Worm (Caenorhabditis elegans) whole organism, L2 larva: ENCODE measurements around the gene ssu-2.

ENCODE experiments used
- C34F6.9 ChIP-seq: fragments of 150-350 bp; optimal IDR thresholded peaks from 2 replicates; lab custom pipeline; 2014; ENCODE audit warnings: missing biosample characterization, missing genetic modification characterization
- Y55F3AM.14 ChIP-seq: fragments of 200-800 bp; sonication (Bioruptor generic); optimal IDR thresholded peaks from 2 replicates; lab custom pipeline; 2018; ENCODE audit warnings: mild to moderate bottlenecking, missing genetic modification characterization, missing compliant biosample characterization
- aly-2 ChIP-seq: fragments of 150-350 bp; optimal IDR thresholded peaks from 2 replicates; lab custom pipeline; 2014; ENCODE audit warnings: missing biosample characterization, missing genetic modification characterization
- crh-2 ChIP-seq: sonication (generic microtip); optimal IDR thresholded peaks from 2 replicates; lab custom pipeline; 2017; ENCODE audit warnings: missing biosample characterization, missing genetic modification characterization
- dmd-4 ChIP-seq: sonication (generic microtip); optimal IDR thresholded peaks from 2 replicates; lab custom pipeline; 2017; ENCODE audit warnings: missing biosample characterization, missing genetic modification characterization
- egl-27 ChIP-seq: sonication (generic microtip); optimal IDR thresholded peaks from 3 replicates; lab custom pipeline; 2017; ENCODE audit warnings: missing biosample characterization, missing genetic modification reagents, missing genetic modification characterization
- elt-3 ChIP-seq: sonication (generic microtip); optimal IDR thresholded peaks from 2 replicates; lab custom pipeline; 2017; ENCODE audit warnings: missing biosample characterization, missing genetic modification characterization
- fos-1 ChIP-seq: fragments of 150-350 bp; optimal IDR thresholded peaks from 2 replicates; lab custom pipeline; 2014; ENCODE audit warnings: missing biosample characterization, missing genetic modification characterization
- gmeb-1 ChIP-seq: fragments of 150-350 bp; optimal IDR thresholded peaks from 2 replicates; lab custom pipeline; 2014; ENCODE audit warnings: missing biosample characterization, missing genetic modification characterization
- lin-13 ChIP-seq: fragments of 150-350 bp; optimal IDR thresholded peaks from 2 replicates; lab custom pipeline; 2014; ENCODE audit warnings: missing biosample characterization, missing genetic modification reagents, missing genetic modification characterization
- mdl-1 ChIP-seq, 2 experiments: fragments of 150-350 bp in 1 of 2; sonication (generic microtip) in 1 of 2; optimal IDR thresholded peaks; 2 replicates each; lab custom pipeline; 2017; ENCODE audit warnings: missing biosample characterization in 2 of 2, missing genetic modification characterization in 2 of 2
- nhr-21 ChIP-seq: fragments of 150-350 bp; optimal IDR thresholded peaks from 2 replicates; lab custom pipeline; 2014; ENCODE audit warnings: missing biosample characterization, missing genetic modification characterization
- nhr-6 ChIP-seq: fragments of 150-350 bp; optimal IDR thresholded peaks from 2 replicates; lab custom pipeline; 2014; ENCODE audit warnings: missing biosample characterization, missing genetic modification characterization
- peb-1 ChIP-seq: fragments of 150-350 bp; optimal IDR thresholded peaks from 2 replicates; lab custom pipeline; 2014; ENCODE audit warnings: missing biosample characterization, missing genetic modification characterization
- sem-4 ChIP-seq: fragments of 150-350 bp; optimal IDR thresholded peaks from 2 replicates; lab custom pipeline; 2014; ENCODE audit warnings: missing biosample characterization, missing genetic modification reagents, missing genetic modification characterization
- skn-1 ChIP-seq: sonication (generic microtip); optimal IDR thresholded peaks from 2 replicates; lab custom pipeline; 2017; ENCODE audit warnings: missing biosample characterization, missing genetic modification characterization
- sma-3 ChIP-seq: sonication (generic microtip); optimal IDR thresholded peaks from 2 replicates; lab custom pipeline; 2016; ENCODE audit warnings: missing genetic modification reagents, missing genetic modification characterization, missing compliant biosample characterization
- sma-9 ChIP-seq, 2 experiments: fragments of 150-350 bp in 1 of 2; sonication (generic microtip) in 1 of 2; optimal IDR thresholded peaks; 2 replicates each; lab custom pipeline; 2014 to 2016; ENCODE audit warnings: missing genetic modification characterization in 2 of 2, mild to moderate bottlenecking in 1 of 2, missing biosample characterization in 1 of 2, missing compliant biosample characterization in 1 of 2, missing genetic modification reagents in 1 of 2, moderate library complexity in 1 of 2
- zag-1 ChIP-seq: fragments of 150-350 bp; optimal IDR thresholded peaks from 2 replicates; lab custom pipeline; 2014; ENCODE audit warnings: missing biosample characterization, missing genetic modification characterization
- ztf-11 ChIP-seq: sonication (generic microtip); optimal IDR thresholded peaks from 2 replicates; lab custom pipeline; 2017; ENCODE audit warnings: missing biosample characterization, missing genetic modification characterization

Gene ssu-2

DNA sequence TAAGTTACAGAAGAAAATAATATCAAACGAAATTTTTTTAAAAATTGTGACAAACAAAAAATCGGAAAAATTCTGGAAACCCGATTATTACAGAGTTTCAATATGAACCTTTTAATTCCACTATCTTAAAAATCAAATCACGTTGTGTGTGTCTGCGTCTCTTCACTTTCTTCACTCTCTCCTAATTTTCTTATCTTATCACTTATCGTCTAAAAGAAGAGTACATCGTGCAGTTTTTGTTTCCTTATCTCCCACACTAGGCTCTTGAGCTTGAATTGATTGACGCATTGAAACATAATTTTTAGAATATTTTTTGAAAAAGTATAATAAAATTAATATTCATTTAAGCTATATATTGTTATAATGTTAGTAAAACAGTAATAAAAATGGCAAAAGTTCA, 53.2 kb downstream of the ssu-2 start:
- TF ChIP-seq mdl-1 (tag; optimal IDR thresholded peaks at IDR 0.05; lab: Kevin White, UChicago) = peak in 1 of 2 experiments; percentile 69
- TF ChIP-seq egl-27 (tag; lab: Kevin White, UChicago) = peak; percentile 23
- no peak for TF ChIP-seq Y55F3AM.14
- TF ChIP-seq ztf-11 (tag; lab: Kevin White, UChicago) = no peak
- TF ChIP-seq sma-3 (GFP tag; lab: Kevin White, UChicago) = peak; percentile 42
- peak; percentile 76 for TF ChIP-seq skn-1 (tag; lab: Kevin White, UChicago)
- TF ChIP-seq gmeb-1 (tag; lab: Kevin White, UChicago) = peak; percentile 61
- peak; percentile 55 for TF ChIP-seq crh-2 (tag; lab: Kevin White, UChicago)
- TF ChIP-seq fos-1 = peak; percentile 98
- TF ChIP-seq, all 48 proteins: peak for 7

DNA sequence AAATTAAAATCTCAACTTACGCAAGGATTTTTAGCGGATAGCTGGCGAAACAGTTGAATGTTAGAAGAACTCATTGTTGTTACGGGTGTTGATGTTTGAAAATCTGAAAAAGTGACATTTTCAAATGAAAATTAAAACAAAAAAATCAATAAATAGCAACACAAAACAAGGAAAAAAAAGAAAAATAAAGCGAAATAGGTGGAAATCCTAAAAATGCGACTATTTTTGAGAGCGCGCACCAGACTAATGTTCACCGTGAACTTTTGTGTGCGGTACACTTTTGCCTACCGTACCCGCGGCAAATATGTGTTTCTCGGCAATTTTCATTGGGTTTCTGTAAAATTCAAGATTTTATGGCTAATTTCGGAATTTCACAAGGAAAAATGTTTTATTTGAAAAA, 56.1 kb downstream of the ssu-2 start, which contains the start of gene F55B11.6:
TSS of gene F55B11.6 (minus strand) at position 101 of the 400 bp plus-strand sequence.
- TF ChIP-seq egl-27 (tag; lab: Kevin White, UChicago) = no peak
- no peak for TF ChIP-seq C34F6.9 (tag; lab: Kevin White, UChicago)
- TF ChIP-seq sem-4 (tag; lab: Kevin White, UChicago) = no peak
- TF ChIP-seq dmd-4 (tag; lab: Kevin White, UChicago) = no peak
- no peak for TF ChIP-seq aly-2
- TF ChIP-seq sma-9 (GFP tag; optimal IDR thresholded peaks at IDR 0.05; lab: Kevin White, UChicago) = no peak
- TF ChIP-seq sma-9 (tag; optimal IDR thresholded peaks at IDR 0.05; lab: Kevin White, UChicago) = no peak
- TF ChIP-seq lin-13 = no peak
- TF ChIP-seq skn-1 (tag; lab: Kevin White, UChicago) = no peak
- TF ChIP-seq peb-1 = no peak
- no peak for TF ChIP-seq elt-3 (tag; lab: Kevin White, UChicago)
- TF ChIP-seq zag-1 (tag; lab: Kevin White, UChicago) = no peak
- no peak for TF ChIP-seq nhr-6 (tag; lab: Kevin White, UChicago)
- no peak for TF ChIP-seq nhr-21
- TF ChIP-seq gmeb-1 (tag; lab: Kevin White, UChicago) = no peak
